Worm (Caenorhabditis elegans) whole organism, L2 larva: ENCODE measurements around the gene Y54H5A.2.

Experiments used
- C34F6.9 ChIP-seq: fragments of 150-350 bp; optimal IDR thresholded peaks from 2 replicates; lab custom pipeline; 2014; ENCODE audit warnings: missing biosample characterization, missing genetic modification characterization
- Y55F3AM.14 ChIP-seq: fragments of 200-800 bp; sonication (Bioruptor generic); optimal IDR thresholded peaks from 2 replicates; lab custom pipeline; 2018; ENCODE audit warnings: mild to moderate bottlenecking, missing genetic modification characterization, missing compliant biosample characterization
- aly-2 ChIP-seq: fragments of 150-350 bp; optimal IDR thresholded peaks from 2 replicates; lab custom pipeline; 2014; ENCODE audit warnings: missing biosample characterization, missing genetic modification characterization
- ama-1 ChIP-seq: fragments of 150-350 bp; optimal IDR thresholded peaks from 2 replicates; lab custom pipeline; 2018; ENCODE audit warnings: inconsistent platforms
- blmp-1 ChIP-seq: sonication (generic microtip); optimal IDR thresholded peaks from 2 replicates; lab custom pipeline; 2017; ENCODE audit warnings: missing genetic modification characterization, mild to moderate bottlenecking, missing compliant biosample characterization, antibody characterized with exemption, moderate library complexity; ENCODE audit not compliant: insufficient read depth
- ceh-16 ChIP-seq: fragments of 150-350 bp; optimal IDR thresholded peaks from 2 replicates; lab custom pipeline; 2014; ENCODE audit warnings: missing biosample characterization, missing genetic modification characterization
- ceh-82 ChIP-seq: fragments of 150-350 bp; optimal IDR thresholded peaks from 2 replicates; lab custom pipeline; 2014; ENCODE audit warnings: missing biosample characterization, missing genetic modification characterization
- crh-2 ChIP-seq: sonication (generic microtip); optimal IDR thresholded peaks from 2 replicates; lab custom pipeline; 2017; ENCODE audit warnings: missing biosample characterization, missing genetic modification characterization
- dmd-4 ChIP-seq: sonication (generic microtip); optimal IDR thresholded peaks from 2 replicates; lab custom pipeline; 2017; ENCODE audit warnings: missing biosample characterization, missing genetic modification characterization
- elt-1 ChIP-seq: fragments of 150-350 bp; optimal IDR thresholded peaks from 2 replicates; lab custom pipeline; 2014; ENCODE audit warnings: missing biosample characterization, missing genetic modification characterization
- elt-3 ChIP-seq: sonication (generic microtip); optimal IDR thresholded peaks from 2 replicates; lab custom pipeline; 2017; ENCODE audit warnings: missing biosample characterization, missing genetic modification characterization
- fos-1 ChIP-seq: fragments of 150-350 bp; optimal IDR thresholded peaks from 2 replicates; lab custom pipeline; 2014; ENCODE audit warnings: missing biosample characterization, missing genetic modification characterization
- gmeb-1 ChIP-seq: fragments of 150-350 bp; optimal IDR thresholded peaks from 2 replicates; lab custom pipeline; 2014; ENCODE audit warnings: missing biosample characterization, missing genetic modification characterization
- lin-11 ChIP-seq: fragments of 150-350 bp; sonication (generic microtip); optimal IDR thresholded peaks from 2 replicates; lab custom pipeline; 2014; ENCODE audit warnings: missing biosample characterization, missing genetic modification characterization, inconsistent platforms, mixed read lengths
- lin-13 ChIP-seq: fragments of 150-350 bp; optimal IDR thresholded peaks from 2 replicates; lab custom pipeline; 2014; ENCODE audit warnings: missing biosample characterization, missing genetic modification reagents, missing genetic modification characterization
- lin-39 ChIP-seq: fragments of 150-350 bp; optimal IDR thresholded peaks from 2 replicates; lab custom pipeline; 2014; ENCODE audit warnings: missing biosample characterization, missing genetic modification reagents, missing genetic modification characterization
- lsy-2 ChIP-seq, 2 experiments: fragments of 150-350 bp in 1 of 2; sonication (generic microtip) in 1 of 2; optimal IDR thresholded peaks; 2 replicates each; lab custom pipeline; 2014 to 2017; ENCODE audit warnings: missing biosample characterization in 2 of 2, missing genetic modification characterization in 2 of 2
- mab-5 ChIP-seq: fragments of 150-350 bp; optimal IDR thresholded peaks from 2 replicates; lab custom pipeline; 2014; ENCODE audit warnings: missing biosample characterization, missing genetic modification characterization
- mbf-1 ChIP-seq: sonication (generic microtip); optimal IDR thresholded peaks from 2 replicates; lab custom pipeline; 2017; ENCODE audit warnings: missing biosample characterization, missing genetic modification characterization
- mdl-1 ChIP-seq, 2 experiments: fragments of 150-350 bp in 1 of 2; sonication (generic microtip) in 1 of 2; optimal IDR thresholded peaks; 2 replicates each; lab custom pipeline; 2017; ENCODE audit warnings: missing biosample characterization in 2 of 2, missing genetic modification characterization in 2 of 2
- nhr-10 ChIP-seq: sonication (generic microtip); optimal IDR thresholded peaks from 2 replicates; lab custom pipeline; 2017; ENCODE audit warnings: missing biosample characterization, missing genetic modification characterization
- nhr-12 ChIP-seq: fragments of 150-350 bp; optimal IDR thresholded peaks from 2 replicates; lab custom pipeline; 2014; ENCODE audit warnings: missing biosample characterization, missing genetic modification characterization
- nhr-129 ChIP-seq: fragments of 150-350 bp; optimal IDR thresholded peaks from 2 replicates; lab custom pipeline; 2014; ENCODE audit warnings: missing biosample characterization, missing genetic modification characterization
- nhr-23 ChIP-seq: fragments of 150-350 bp; optimal IDR thresholded peaks from 2 replicates; lab custom pipeline; 2014; ENCODE audit warnings: missing biosample characterization, missing genetic modification reagents, missing genetic modification characterization
- nhr-25 ChIP-seq: fragments of 150-350 bp; sonication (generic microtip); optimal IDR thresholded peaks from 3 replicates; lab custom pipeline; 2014; ENCODE audit warnings: missing biosample characterization, missing genetic modification characterization
- nhr-6 ChIP-seq: fragments of 150-350 bp; optimal IDR thresholded peaks from 2 replicates; lab custom pipeline; 2014; ENCODE audit warnings: missing biosample characterization, missing genetic modification characterization
- peb-1 ChIP-seq: fragments of 150-350 bp; optimal IDR thresholded peaks from 2 replicates; lab custom pipeline; 2014; ENCODE audit warnings: missing biosample characterization, missing genetic modification characterization
- sma-3 ChIP-seq: sonication (generic microtip); optimal IDR thresholded peaks from 2 replicates; lab custom pipeline; 2016; ENCODE audit warnings: missing genetic modification reagents, missing genetic modification characterization, missing compliant biosample characterization
- sma-9 ChIP-seq, 2 experiments: fragments of 150-350 bp in 1 of 2; sonication (generic microtip) in 1 of 2; optimal IDR thresholded peaks; 2 replicates each; lab custom pipeline; 2014 to 2016; ENCODE audit warnings: missing genetic modification characterization in 2 of 2, mild to moderate bottlenecking in 1 of 2, missing biosample characterization in 1 of 2, missing compliant biosample characterization in 1 of 2, missing genetic modification reagents in 1 of 2, moderate library complexity in 1 of 2
- snpc-4 ChIP-seq: fragments of 150-350 bp; optimal IDR thresholded peaks from 2 replicates; lab custom pipeline; 2014; ENCODE audit warnings: missing biosample characterization, missing genetic modification characterization
- unc-39 ChIP-seq: fragments of 150-350 bp; optimal IDR thresholded peaks from 2 replicates; lab custom pipeline; 2014; ENCODE audit warnings: missing biosample characterization, missing genetic modification characterization
- unc-62 ChIP-seq: fragments of 150-350 bp; optimal IDR thresholded peaks from 2 replicates; lab custom pipeline; 2014; ENCODE audit warnings: missing biosample characterization, missing genetic modification reagents, missing genetic modification characterization
- ztf-1 ChIP-seq: fragments of 200-800 bp; sonication (Bioruptor generic); conservative IDR thresholded peaks from 2 replicates; pipeline ENCODE4 v1.3.6; 2022; ENCODE audit warnings: missing genetic modification characterization, missing compliant biosample characterization
- ztf-11 ChIP-seq: sonication (generic microtip); optimal IDR thresholded peaks from 2 replicates; lab custom pipeline; 2017; ENCODE audit warnings: missing biosample characterization, missing genetic modification characterization
- ztf-4 ChIP-seq: fragments of 150-350 bp; optimal IDR thresholded peaks from 2 replicates; lab custom pipeline; 2014; ENCODE audit warnings: missing biosample characterization, missing genetic modification characterization

The Y54H5A.2 gene

ce11 chrIII:5171945-5172344 lies 22.6 kb upstream of the Y54H5A.2 start, which contains the start of gene prp-19:
Gene prp-19, minus strand, starts transcription at chrIII:5172045.
- TF ChIP-seq nhr-12 (tag; lab: Kevin White, UChicago) (no peak), crh-2 (tag; lab: Kevin White, UChicago) (no peak), Y55F3AM.14 (no peak), ceh-82 (tag; lab: Kevin White, UChicago) (no peak), lin-39 (tag; lab: Kevin White, UChicago) (no peak), nhr-25 (tag; lab: Kevin White, UChicago) (no peak), peb-1 (tag; lab: Kevin White, UChicago) (no peak), mab-5 (tag; lab: Kevin White, UChicago) (no peak), ztf-1 (no peak), ztf-11 (tag; lab: Kevin White, UChicago) (no peak), nhr-23 (no peak), lin-11 (tag; lab: Kevin White, UChicago) (no peak), aly-2 (tag; lab: Kevin White, UChicago) (no peak), elt-1 (tag; lab: Kevin White, UChicago) (no peak), lsy-2 (tag; optimal IDR thresholded peaks at IDR 0.05; lab: Kevin White, UChicago) (no peak), sma-9 (GFP tag; optimal IDR thresholded peaks at IDR 0.05; lab: Kevin White, UChicago) (no peak), sma-9 (tag; optimal IDR thresholded peaks at IDR 0.05; lab: Kevin White, UChicago) (no peak), blmp-1 (no peak), sma-3 (no peak)

ce11 chrIII:5169699-5170098 lies 20.3 kb upstream of the Y54H5A.2 start, which contains the start of gene ulp-1:
Gene ulp-1, minus strand, starts transcription at chrIII:5169799.
- no peak for TF ChIP-seq elt-3
- no peak for TF ChIP-seq snpc-4 (tag; lab: Kevin White, UChicago)
- TF ChIP-seq Y55F3AM.14 = no peak
- no peak for TF ChIP-seq unc-39 (tag; lab: Kevin White, UChicago)
- TF ChIP-seq ztf-11 (tag; lab: Kevin White, UChicago) = no peak

- TF ChIP-seq nhr-129 (tag; lab: Kevin White, UChicago) (peak; percentile 65), ceh-16 (tag; lab: Kevin White, UChicago) (no peak), unc-62 (GFP tag; lab: Kevin White, UChicago) (no peak), peb-1 (tag; lab: Kevin White, UChicago) (no peak), nhr-10 (tag; lab: Kevin White, UChicago) (no peak), lin-13 (no peak), fos-1 (tag; lab: Kevin White, UChicago) (no peak), ztf-4 (no peak), ama-1 (lab: Kevin White, UChicago) (no peak), elt-1 (tag; lab: Kevin White, UChicago) (no peak), aly-2 (tag; lab: Kevin White, UChicago) (no peak), gmeb-1 (tag; lab: Kevin White, UChicago) (no peak), C34F6.9 (tag; lab: Kevin White, UChicago) (no peak), nhr-25 (tag; lab: Kevin White, UChicago) (peak; percentile 51), snpc-4 (tag; lab: Kevin White, UChicago) (no peak), mbf-1 (tag; lab: Kevin White, UChicago) (no peak), sma-9 (GFP tag; optimal IDR thresholded peaks at IDR 0.05; lab: Kevin White, UChicago) (peak; percentile 57), sma-9 (tag; optimal IDR thresholded peaks at IDR 0.05; lab: Kevin White, UChicago) (no peak), nhr-6 (no peak), blmp-1 (peak; percentile 42), dmd-4 (tag; lab: Kevin White, UChicago) (no peak)
Measured at ce11 chrIII:5165745-5166144, 16.4 kb upstream of the Y54H5A.2 start.

- TF ChIP-seq gmeb-1 (tag; lab: Kevin White, UChicago) (no peak), mdl-1 (tag; optimal IDR thresholded peaks at IDR 0.05; lab: Kevin White, UChicago) (no peak), blmp-1 (no peak), crh-2 (tag; lab: Kevin White, UChicago) (no peak), ceh-16 (tag; lab: Kevin White, UChicago) (no peak), lin-11 (tag; lab: Kevin White, UChicago) (no peak), sma-3 (no peak)
Measured at ce11 chrIII:5165211-5165610, 15.8 kb upstream of the Y54H5A.2 start, which contains the start of gene T10F2.2. Gene T10F2.2, minus strand, starts transcription at chrIII:5165311.
